Worm (Caenorhabditis elegans) whole organism, midembryonic: Measurements from ENCODE around the gene snr-6.

ENCODE experiments used
- cog-1 ChIP-seq: sonication (generic microtip); optimal IDR thresholded peaks from 2 replicates; lab custom pipeline; 2016; ENCODE audit warnings: missing genetic modification characterization, missing compliant biosample characterization
- flt-1 ChIP-seq: fragments of 200-800 bp; sonication (Bioruptor generic); IDR thresholded peaks from 2 replicates; pipeline ENCODE4 v1.3.6; 2022; ENCODE audit warnings: missing genetic modification characterization, missing compliant biosample characterization
- ref-1 ChIP-seq: fragments of 200-800 bp; sonication (Bioruptor generic); conservative IDR thresholded peaks from 2 replicates; pipeline ENCODE4 v1.3.6; 2022; ENCODE audit warnings: missing genetic modification reagents, missing genetic modification characterization, missing compliant biosample characterization
- tab-1 ChIP-seq: fragments of 200-800 bp; sonication (Bioruptor generic); IDR thresholded peaks from 2 replicates; pipeline ENCODE4 v1.3.6; 2022; ENCODE audit warnings: missing genetic modification characterization, missing compliant biosample characterization
- ztf-23 ChIP-seq: fragments of 200-800 bp; sonication (Bioruptor generic); IDR thresholded peaks from 2 replicates; pipeline ENCODE4 v1.3.6; 2022; ENCODE audit warnings: missing genetic modification reagents, missing genetic modification characterization, missing compliant biosample characterization

DNA sequence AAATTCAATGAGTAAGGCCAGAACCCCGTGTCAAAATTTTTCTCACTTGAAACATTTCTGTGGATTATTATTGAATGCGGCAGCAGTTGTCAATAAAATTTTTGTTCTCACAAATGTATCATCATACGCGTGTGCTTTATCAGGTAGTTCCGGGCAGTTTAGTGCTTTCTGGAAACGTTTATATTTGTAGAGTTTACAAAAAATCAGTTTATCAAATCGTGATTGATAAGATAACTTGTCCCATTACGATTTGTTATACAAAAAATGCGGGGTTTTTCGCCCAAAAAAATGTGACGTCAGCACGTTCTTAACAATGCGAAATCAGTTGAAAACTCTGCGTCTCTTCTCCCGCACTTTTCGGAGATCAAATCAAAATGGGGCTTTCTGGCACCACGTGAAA is 15.8 kb upstream of the snr-6 start:
- no peak for TF ChIP-seq ref-1 (GFP tag; lab: Robert Waterston, UW)
- no peak for TF ChIP-seq cog-1 (tag; lab: Kevin White, UChicago)
- no peak for TF ChIP-seq flt-1
- no peak for TF ChIP-seq ztf-23 (GFP tag; lab: Robert Waterston, UW)
- no peak for TF ChIP-seq tab-1 (GFP tag; lab: Robert Waterston, UW)
